Worm (Caenorhabditis elegans) whole organism, L2 larva: ENCODE results near the gene ZK1127.4.

Experiments used
- C34F6.9 ChIP-seq: fragments of 150-350 bp; optimal IDR thresholded peaks from 2 replicates; lab custom pipeline; 2014; ENCODE audit warnings: missing biosample characterization, missing genetic modification characterization
- F13H6.1 ChIP-seq: sonication (generic microtip); optimal IDR thresholded peaks from 2 replicates; lab custom pipeline; 2016; ENCODE audit warnings: missing genetic modification characterization, missing compliant biosample characterization
- R02D3.7 ChIP-seq: fragments of 150-350 bp; optimal IDR thresholded peaks from 2 replicates; lab custom pipeline; 2014; ENCODE audit warnings: missing biosample characterization, missing genetic modification characterization
- ZK546.5 ChIP-seq: sonication (generic microtip); optimal IDR thresholded peaks from 2 replicates; lab custom pipeline; 2017; ENCODE audit warnings: missing biosample characterization, missing genetic modification characterization
- alr-1 ChIP-seq: fragments of 150-350 bp; optimal IDR thresholded peaks from 2 replicates; lab custom pipeline; 2014; ENCODE audit warnings: missing biosample characterization, missing genetic modification characterization
- ama-1 ChIP-seq: fragments of 150-350 bp; optimal IDR thresholded peaks from 2 replicates; lab custom pipeline; 2018; ENCODE audit warnings: inconsistent platforms
- blmp-1 ChIP-seq: sonication (generic microtip); optimal IDR thresholded peaks from 2 replicates; lab custom pipeline; 2017; ENCODE audit warnings: missing genetic modification characterization, mild to moderate bottlenecking, missing compliant biosample characterization, antibody characterized with exemption, moderate library complexity; ENCODE audit not compliant: insufficient read depth
- ceh-82 ChIP-seq: fragments of 150-350 bp; optimal IDR thresholded peaks from 2 replicates; lab custom pipeline; 2014; ENCODE audit warnings: missing biosample characterization, missing genetic modification characterization
- crh-2 ChIP-seq: sonication (generic microtip); optimal IDR thresholded peaks from 2 replicates; lab custom pipeline; 2017; ENCODE audit warnings: missing biosample characterization, missing genetic modification characterization
- dmd-4 ChIP-seq: sonication (generic microtip); optimal IDR thresholded peaks from 2 replicates; lab custom pipeline; 2017; ENCODE audit warnings: missing biosample characterization, missing genetic modification characterization
- egl-27 ChIP-seq: sonication (generic microtip); optimal IDR thresholded peaks from 3 replicates; lab custom pipeline; 2017; ENCODE audit warnings: missing biosample characterization, missing genetic modification reagents, missing genetic modification characterization
- elt-1 ChIP-seq: fragments of 150-350 bp; optimal IDR thresholded peaks from 2 replicates; lab custom pipeline; 2014; ENCODE audit warnings: missing biosample characterization, missing genetic modification characterization
- elt-3 ChIP-seq: sonication (generic microtip); optimal IDR thresholded peaks from 2 replicates; lab custom pipeline; 2017; ENCODE audit warnings: missing biosample characterization, missing genetic modification characterization
- gmeb-1 ChIP-seq: fragments of 150-350 bp; optimal IDR thresholded peaks from 2 replicates; lab custom pipeline; 2014; ENCODE audit warnings: missing biosample characterization, missing genetic modification characterization
- lin-11 ChIP-seq: fragments of 150-350 bp; sonication (generic microtip); optimal IDR thresholded peaks from 2 replicates; lab custom pipeline; 2014; ENCODE audit warnings: missing biosample characterization, missing genetic modification characterization, inconsistent platforms, mixed read lengths
- lin-13 ChIP-seq: fragments of 150-350 bp; optimal IDR thresholded peaks from 2 replicates; lab custom pipeline; 2014; ENCODE audit warnings: missing biosample characterization, missing genetic modification reagents, missing genetic modification characterization
- lin-39 ChIP-seq: fragments of 150-350 bp; optimal IDR thresholded peaks from 2 replicates; lab custom pipeline; 2014; ENCODE audit warnings: missing biosample characterization, missing genetic modification reagents, missing genetic modification characterization
- lsy-2 ChIP-seq, 2 experiments: fragments of 150-350 bp in 1 of 2; sonication (generic microtip) in 1 of 2; optimal IDR thresholded peaks; 2 replicates each; lab custom pipeline; 2014 to 2017; ENCODE audit warnings: missing biosample characterization in 2 of 2, missing genetic modification characterization in 2 of 2
- mab-5 ChIP-seq: fragments of 150-350 bp; optimal IDR thresholded peaks from 2 replicates; lab custom pipeline; 2014; ENCODE audit warnings: missing biosample characterization, missing genetic modification characterization
- mbf-1 ChIP-seq: sonication (generic microtip); optimal IDR thresholded peaks from 2 replicates; lab custom pipeline; 2017; ENCODE audit warnings: missing biosample characterization, missing genetic modification characterization
- mdl-1 ChIP-seq, 2 experiments: fragments of 150-350 bp in 1 of 2; sonication (generic microtip) in 1 of 2; optimal IDR thresholded peaks; 2 replicates each; lab custom pipeline; 2017; ENCODE audit warnings: missing biosample characterization in 2 of 2, missing genetic modification characterization in 2 of 2
- nhr-10 ChIP-seq: sonication (generic microtip); optimal IDR thresholded peaks from 2 replicates; lab custom pipeline; 2017; ENCODE audit warnings: missing biosample characterization, missing genetic modification characterization
- nhr-11 ChIP-seq: fragments of 150-350 bp; optimal IDR thresholded peaks from 2 replicates; lab custom pipeline; 2014; ENCODE audit warnings: missing biosample characterization, missing genetic modification characterization
- nhr-12 ChIP-seq: fragments of 150-350 bp; optimal IDR thresholded peaks from 2 replicates; lab custom pipeline; 2014; ENCODE audit warnings: missing biosample characterization, missing genetic modification characterization
- nhr-129 ChIP-seq: fragments of 150-350 bp; optimal IDR thresholded peaks from 2 replicates; lab custom pipeline; 2014; ENCODE audit warnings: missing biosample characterization, missing genetic modification characterization
- nhr-21 ChIP-seq: fragments of 150-350 bp; optimal IDR thresholded peaks from 2 replicates; lab custom pipeline; 2014; ENCODE audit warnings: missing biosample characterization, missing genetic modification characterization
- nhr-23 ChIP-seq: fragments of 150-350 bp; optimal IDR thresholded peaks from 2 replicates; lab custom pipeline; 2014; ENCODE audit warnings: missing biosample characterization, missing genetic modification reagents, missing genetic modification characterization
- nhr-237 ChIP-seq: fragments of 150-350 bp; optimal IDR thresholded peaks from 2 replicates; lab custom pipeline; 2014; ENCODE audit warnings: missing biosample characterization, missing genetic modification characterization
- nhr-25 ChIP-seq: fragments of 150-350 bp; sonication (generic microtip); optimal IDR thresholded peaks from 3 replicates; lab custom pipeline; 2014; ENCODE audit warnings: missing biosample characterization, missing genetic modification characterization
- nhr-6 ChIP-seq: fragments of 150-350 bp; optimal IDR thresholded peaks from 2 replicates; lab custom pipeline; 2014; ENCODE audit warnings: missing biosample characterization, missing genetic modification characterization
- nhr-77 ChIP-seq: fragments of 150-350 bp; optimal IDR thresholded peaks from 2 replicates; lab custom pipeline; 2014; ENCODE audit warnings: missing biosample characterization, missing genetic modification characterization
- sem-4 ChIP-seq: fragments of 150-350 bp; optimal IDR thresholded peaks from 2 replicates; lab custom pipeline; 2014; ENCODE audit warnings: missing biosample characterization, missing genetic modification reagents, missing genetic modification characterization
- skn-1 ChIP-seq: sonication (generic microtip); optimal IDR thresholded peaks from 2 replicates; lab custom pipeline; 2017; ENCODE audit warnings: missing biosample characterization, missing genetic modification characterization
- sma-3 ChIP-seq: sonication (generic microtip); optimal IDR thresholded peaks from 2 replicates; lab custom pipeline; 2016; ENCODE audit warnings: missing genetic modification reagents, missing genetic modification characterization, missing compliant biosample characterization
- sma-9 ChIP-seq, 2 experiments: fragments of 150-350 bp in 1 of 2; sonication (generic microtip) in 1 of 2; optimal IDR thresholded peaks; 2 replicates each; lab custom pipeline; 2014 to 2016; ENCODE audit warnings: missing genetic modification characterization in 2 of 2, mild to moderate bottlenecking in 1 of 2, missing biosample characterization in 1 of 2, missing compliant biosample characterization in 1 of 2, missing genetic modification reagents in 1 of 2, moderate library complexity in 1 of 2
- snpc-4 ChIP-seq: fragments of 150-350 bp; optimal IDR thresholded peaks from 2 replicates; lab custom pipeline; 2014; ENCODE audit warnings: missing biosample characterization, missing genetic modification characterization
- unc-39 ChIP-seq: fragments of 150-350 bp; optimal IDR thresholded peaks from 2 replicates; lab custom pipeline; 2014; ENCODE audit warnings: missing biosample characterization, missing genetic modification characterization
- unc-55 ChIP-seq: fragments of 150-350 bp; sonication (generic microtip); optimal IDR thresholded peaks from 3 replicates; lab custom pipeline; 2014; ENCODE audit warnings: missing biosample characterization, missing genetic modification reagents, missing genetic modification characterization
- unc-62 ChIP-seq: fragments of 150-350 bp; optimal IDR thresholded peaks from 2 replicates; lab custom pipeline; 2014; ENCODE audit warnings: missing biosample characterization, missing genetic modification reagents, missing genetic modification characterization
- ztf-1 ChIP-seq: fragments of 200-800 bp; sonication (Bioruptor generic); conservative IDR thresholded peaks from 2 replicates; pipeline ENCODE4 v1.3.6; 2022; ENCODE audit warnings: missing genetic modification characterization, missing compliant biosample characterization
- ztf-11 ChIP-seq: sonication (generic microtip); optimal IDR thresholded peaks from 2 replicates; lab custom pipeline; 2017; ENCODE audit warnings: missing biosample characterization, missing genetic modification characterization
- ztf-4 ChIP-seq: fragments of 150-350 bp; optimal IDR thresholded peaks from 2 replicates; lab custom pipeline; 2014; ENCODE audit warnings: missing biosample characterization, missing genetic modification characterization

Gene ZK1127.4

DNA sequence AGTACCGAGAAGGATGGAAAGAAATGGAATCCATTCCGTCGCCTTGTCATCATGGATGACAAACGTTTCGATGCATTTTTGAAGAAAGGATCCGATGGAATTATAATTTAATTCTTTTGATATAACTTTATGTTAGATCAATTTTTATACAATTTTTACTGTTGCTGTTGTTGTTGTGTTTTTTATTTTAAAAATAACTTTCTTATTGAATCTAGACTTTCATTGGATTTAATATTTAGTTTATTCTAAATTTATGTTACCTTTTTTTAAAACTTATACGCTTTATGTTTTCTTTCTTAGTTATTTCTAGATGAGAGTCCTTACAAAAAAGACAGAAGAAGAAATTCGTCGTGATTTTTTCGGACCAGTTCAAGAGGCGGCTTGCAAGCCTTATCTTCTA lies 1.2 kb downstream of the ZK1127.4 start, which contains the start of gene ZK1127.3:
TSS of gene ZK1127.3 (plus strand) at position 301 of the 400 bp plus-strand sequence.
- TF ChIP-seq nhr-6 (tag; lab: Kevin White, UChicago) = no peak
- no peak for TF ChIP-seq C34F6.9 (tag; lab: Kevin White, UChicago)
- no peak for TF ChIP-seq snpc-4
- no peak for TF ChIP-seq egl-27 (tag; lab: Kevin White, UChicago)
- TF ChIP-seq sma-9 (GFP tag; optimal IDR thresholded peaks at IDR 0.05; lab: Kevin White, UChicago) = no peak
- TF ChIP-seq sma-9 (tag; optimal IDR thresholded peaks at IDR 0.05; lab: Kevin White, UChicago) = no peak
- no peak for TF ChIP-seq mab-5 (tag; lab: Kevin White, UChicago)
- TF ChIP-seq unc-55 (GFP tag; lab: Kevin White, UChicago) = no peak
- no peak for TF ChIP-seq nhr-129 (tag; lab: Kevin White, UChicago)
- TF ChIP-seq ceh-82 (tag; lab: Kevin White, UChicago) = no peak
- no peak for TF ChIP-seq ama-1 (lab: Kevin White, UChicago)
- no peak for TF ChIP-seq nhr-23 (tag; lab: Kevin White, UChicago)
- TF ChIP-seq nhr-10 = no peak
- TF ChIP-seq ztf-4 (tag; lab: Kevin White, UChicago) = no peak
- no peak for TF ChIP-seq lin-11 (tag; lab: Kevin White, UChicago)
- TF ChIP-seq elt-3 (tag; lab: Kevin White, UChicago) = no peak
- no peak for TF ChIP-seq elt-1 (tag; lab: Kevin White, UChicago)
- no peak for TF ChIP-seq mdl-1 (tag; optimal IDR thresholded peaks at IDR 0.05; lab: Kevin White, UChicago)
- TF ChIP-seq unc-62 (GFP tag; lab: Kevin White, UChicago) = no peak
- no peak for TF ChIP-seq crh-2 (tag; lab: Kevin White, UChicago)
- TF ChIP-seq ztf-1 (GFP tag; lab: Robert Waterston, UW) = no peak

DNA sequence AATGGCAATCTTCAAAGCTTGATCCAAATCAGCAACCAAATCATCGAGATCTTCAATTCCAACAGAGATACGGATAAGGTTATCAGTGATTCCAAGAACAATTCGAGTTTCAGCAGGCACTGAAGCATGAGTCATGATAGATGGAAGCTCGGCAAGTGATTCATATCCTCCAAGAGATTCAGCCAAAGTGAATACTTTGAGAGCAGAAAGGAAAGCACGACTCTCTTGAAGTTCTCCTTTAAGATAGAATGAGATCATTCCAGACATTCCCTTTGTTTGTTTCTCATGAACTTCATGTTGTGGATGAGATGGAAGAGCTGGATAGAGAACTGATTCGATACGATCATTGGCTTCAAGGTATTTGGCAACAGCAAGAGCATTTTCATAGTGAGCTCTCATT lies 2.6 kb downstream of the ZK1127.4 start:
- TF ChIP-seq sma-9 (GFP tag; optimal IDR thresholded peaks at IDR 0.05; lab: Kevin White, UChicago) (peak; percentile 2), sma-9 (tag; optimal IDR thresholded peaks at IDR 0.05; lab: Kevin White, UChicago) (no peak), nhr-10 (no peak)

DNA sequence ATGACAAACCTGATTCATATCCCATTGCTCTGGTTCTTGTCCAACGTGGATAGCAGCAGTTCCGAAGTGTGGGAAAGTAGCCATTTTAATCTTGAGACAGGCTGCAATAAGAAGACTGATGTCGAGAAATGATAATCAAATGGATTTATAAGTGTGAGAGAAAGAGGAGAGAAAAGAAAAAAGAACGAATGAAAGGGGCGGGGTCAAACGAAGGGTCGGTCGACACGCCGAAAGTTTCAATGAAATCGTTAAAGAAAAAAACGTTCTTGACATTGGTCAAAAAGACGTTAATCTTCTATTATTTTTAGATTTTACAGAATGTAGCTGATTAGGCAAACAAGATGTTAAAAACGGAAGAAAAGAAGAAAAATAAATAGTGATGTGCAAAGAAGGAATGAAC lies 4.1 kb downstream of the ZK1127.4 start, which contains the start of gene cth-2:
TSS of gene cth-2 (minus strand) at position 101 of the 400 bp plus-strand sequence.
- no peak for TF ChIP-seq nhr-237 (tag; lab: Kevin White, UChicago)
- peak; percentile 13 for TF ChIP-seq nhr-25 (tag; lab: Kevin White, UChicago)

- TF ChIP-seq unc-39 (no peak), lin-13 (peak; percentile 11), egl-27 (tag; lab: Kevin White, UChicago) (peak; percentile 20), lin-39 (tag; lab: Kevin White, UChicago) (no peak), sma-3 (GFP tag; lab: Kevin White, UChicago) (peak; percentile 53), C34F6.9 (tag; lab: Kevin White, UChicago) (no peak), ztf-11 (no peak), elt-1 (tag; lab: Kevin White, UChicago) (no peak), nhr-11 (no peak), crh-2 (tag; lab: Kevin White, UChicago) (peak; percentile 85), unc-55 (GFP tag; lab: Kevin White, UChicago) (no peak), unc-62 (GFP tag; lab: Kevin White, UChicago) (no peak), nhr-21 (peak; percentile 62), nhr-25 (tag; lab: Kevin White, UChicago) (peak; percentile 48), gmeb-1 (peak; percentile 38), ama-1 (lab: Kevin White, UChicago) (no peak), nhr-129 (tag; lab: Kevin White, UChicago) (peak; percentile 84), nhr-6 (tag; lab: Kevin White, UChicago) (peak; percentile 73), dmd-4 (tag; lab: Kevin White, UChicago) (no peak), alr-1 (tag; lab: Kevin White, UChicago) (no peak), nhr-77 (tag; lab: Kevin White, UChicago) (no peak), nhr-237 (tag; lab: Kevin White, UChicago) (no peak), sma-9 (GFP tag; optimal IDR thresholded peaks at IDR 0.05; lab: Kevin White, UChicago) (peak; percentile 95), sma-9 (tag; optimal IDR thresholded peaks at IDR 0.05; lab: Kevin White, UChicago) (no peak), F13H6.1 (tag; lab: Kevin White, UChicago) (peak; percentile 72), mbf-1 (no peak), sem-4 (tag; lab: Kevin White, UChicago) (no peak), nhr-23 (tag; lab: Kevin White, UChicago) (no peak), lin-11 (tag; lab: Kevin White, UChicago) (no peak), ztf-1 (GFP tag; lab: Robert Waterston, UW) (no peak), nhr-10 (no peak), nhr-12 (tag; lab: Kevin White, UChicago) (no peak), ceh-82 (tag; lab: Kevin White, UChicago) (no peak), ZK546.5 (tag; lab: Kevin White, UChicago) (no peak), mdl-1 (tag; optimal IDR thresholded peaks at IDR 0.05; lab: Kevin White, UChicago) (peak in 1 of 2 experiments; percentile 48), skn-1 (peak; percentile 89), lsy-2 (tag; optimal IDR thresholded peaks at IDR 0.05; lab: Kevin White, UChicago) (peak in 1 of 2 experiments; percentile 58), ztf-4 (tag; lab: Kevin White, UChicago) (peak; percentile 36), mab-5 (tag; lab: Kevin White, UChicago) (peak; percentile 3), R02D3.7 (tag; lab: Kevin White, UChicago) (no peak), elt-3 (tag; lab: Kevin White, UChicago) (no peak), blmp-1 (tag; lab: Kevin White, UChicago) (peak; percentile 79)
Measured at ce11 chrII:7059274-7059757, 5.6 kb downstream of the ZK1127.4 start.
